Worm (Caenorhabditis elegans) whole organism, L1 larva: ENCODE data around the gene F52C12.2.

Source experiments
- F16B12.6 ChIP-seq: fragments of 150-350 bp; optimal IDR thresholded peaks from 2 replicates; lab custom pipeline; 2014; ENCODE audit warnings: missing biosample characterization, missing genetic modification characterization
- Y116A8C.19 ChIP-seq: sonication (generic microtip); optimal IDR thresholded peaks from 2 replicates; lab custom pipeline; 2016; ENCODE audit warnings: missing compliant biosample characterization, missing genetic modification characterization, borderline replicate concordance
- ceh-63 ChIP-seq: fragments of 200-800 bp; sonication (Bioruptor generic); optimal IDR thresholded peaks from 2 replicates; lab custom pipeline; 2018; ENCODE audit warnings: mild to moderate bottlenecking, missing genetic modification characterization, missing compliant biosample characterization
- dsc-1 ChIP-seq: sonication (generic microtip); optimal IDR thresholded peaks from 2 replicates; lab custom pipeline; 2016; ENCODE audit warnings: mild to moderate bottlenecking, missing genetic modification characterization, missing compliant biosample characterization
- efl-1 ChIP-seq, 4 experiments: fragments of 150-350 bp; optimal IDR thresholded peaks in 3 of 4; peaks in 1 of 4; 1 replicate in 1 of 4; 2 replicates in 3 of 4; lab custom pipeline; 2014; ENCODE audit warnings: missing biosample characterization in 2 of 4, missing genetic modification characterization in 2 of 4, missing genetic modification reagents in 2 of 4
- egl-13 ChIP-seq: sonication (generic microtip); optimal IDR thresholded peaks from 2 replicates; lab custom pipeline; 2016; ENCODE audit warnings: missing genotype, missing genetic modification reagents, missing genetic modification characterization, missing compliant biosample characterization
- egl-27 ChIP-seq, 2 experiments: fragments of 150-350 bp in 1 of 2; sonication (generic microtip); optimal IDR thresholded peaks; 3 replicates each; lab custom pipeline; 2017 to 2018; ENCODE audit warnings: missing biosample characterization in 2 of 2, missing genetic modification characterization in 2 of 2, missing genetic modification reagents in 2 of 2
- fkh-10 ChIP-seq: sonication (generic microtip); optimal IDR thresholded peaks from 2 replicates; lab custom pipeline; 2017; ENCODE audit warnings: missing biosample characterization, missing genetic modification reagents, missing genetic modification characterization
- fkh-8 ChIP-seq: sonication (generic microtip); optimal IDR thresholded peaks from 2 replicates; lab custom pipeline; 2016; ENCODE audit warnings: mild to moderate bottlenecking, missing genetic modification characterization, missing compliant biosample characterization
- fos-1 ChIP-seq: fragments of 150-350 bp; optimal IDR thresholded peaks from 2 replicates; lab custom pipeline; 2014; ENCODE audit warnings: missing biosample characterization, missing genetic modification characterization
- hlh-17 ChIP-seq: fragments of 200-800 bp; sonication (Bioruptor generic); optimal IDR thresholded peaks from 2 replicates; lab custom pipeline; 2018; ENCODE audit warnings: missing genetic modification characterization, mild to moderate bottlenecking, missing compliant biosample characterization, moderate library complexity, borderline replicate concordance
- irx-1 ChIP-seq: sonication (generic microtip); optimal IDR thresholded peaks from 2 replicates; lab custom pipeline; 2016; ENCODE audit warnings: missing genetic modification characterization, missing compliant biosample characterization
- isw-1 ChIP-seq: fragments of 200-800 bp; sonication (Bioruptor generic); IDR thresholded peaks from 2 replicates; pipeline ENCODE4 v1.3.6; 2022; ENCODE audit warnings: missing genetic modification characterization, missing compliant biosample characterization
- lin-14 ChIP-seq: fragments of 200-800 bp; sonication (Bioruptor generic); optimal IDR thresholded peaks from 2 replicates; lab custom pipeline; 2018; ENCODE audit warnings: mild to moderate bottlenecking, missing genetic modification characterization, moderate library complexity, missing compliant biosample characterization
- lin-15B ChIP-seq: fragments of 150-350 bp; sonication (generic microtip); optimal IDR thresholded peaks from 3 replicates; lab custom pipeline; 2014; ENCODE audit warnings: missing biosample characterization, missing genetic modification characterization
- lin-39 ChIP-seq: fragments of 150-350 bp; optimal IDR thresholded peaks from 2 replicates; lab custom pipeline; 2014; ENCODE audit warnings: missing biosample characterization, missing genetic modification reagents, missing genetic modification characterization
- nhr-11 ChIP-seq: fragments of 150-350 bp; optimal IDR thresholded peaks from 2 replicates; lab custom pipeline; 2014; ENCODE audit warnings: missing biosample characterization, missing genetic modification characterization
- nhr-12 ChIP-seq: sonication (generic microtip); optimal IDR thresholded peaks from 2 replicates; lab custom pipeline; 2017; ENCODE audit warnings: missing biosample characterization, missing genetic modification characterization
- nhr-237 ChIP-seq: fragments of 150-350 bp; optimal IDR thresholded peaks from 2 replicates; lab custom pipeline; 2014; ENCODE audit warnings: missing biosample characterization, missing genetic modification characterization
- nhr-28 ChIP-seq: fragments of 150-350 bp; optimal IDR thresholded peaks from 2 replicates; lab custom pipeline; 2014; ENCODE audit warnings: missing biosample characterization, missing genetic modification characterization
- nhr-71 ChIP-seq: sonication (generic microtip); optimal IDR thresholded peaks from 2 replicates; lab custom pipeline; 2016; ENCODE audit warnings: mild to moderate bottlenecking, missing genetic modification characterization, moderate library complexity, missing compliant biosample characterization
- nhr-76 ChIP-seq: sonication (generic microtip); optimal IDR thresholded peaks from 2 replicates; lab custom pipeline; 2017; ENCODE audit warnings: missing biosample characterization, missing genetic modification characterization
- pag-3 ChIP-seq: sonication (generic microtip); optimal IDR thresholded peaks from 2 replicates; lab custom pipeline; 2017; ENCODE audit warnings: missing genetic modification characterization, mild to moderate bottlenecking, missing compliant biosample characterization, antibody characterized with exemption, borderline replicate concordance; ENCODE audit not compliant: insufficient read depth
- sox-4 ChIP-seq: sonication (generic microtip); optimal IDR thresholded peaks from 2 replicates; lab custom pipeline; 2016; ENCODE audit warnings: missing genetic modification characterization, missing compliant biosample characterization
- sptf-1 ChIP-seq: fragments of 150-350 bp; optimal IDR thresholded peaks from 2 replicates; lab custom pipeline; 2014; ENCODE audit warnings: missing biosample characterization, missing genetic modification characterization
- sup-37 ChIP-seq: fragments of 200-800 bp; sonication (Bioruptor generic); optimal IDR thresholded peaks from 2 replicates; lab custom pipeline; 2018; ENCODE audit warnings: mild to moderate bottlenecking, missing genetic modification characterization, missing compliant biosample characterization
- tlp-1 ChIP-seq: fragments of 150-350 bp; optimal IDR thresholded peaks from 2 replicates; lab custom pipeline; 2014; ENCODE audit warnings: missing biosample characterization, missing genetic modification characterization
- unc-30 ChIP-seq: sonication (generic microtip); optimal IDR thresholded peaks from 2 replicates; lab custom pipeline; 2017; ENCODE audit warnings: missing biosample characterization, missing genetic modification characterization
- unc-86 ChIP-seq: sonication (generic microtip); optimal IDR thresholded peaks from 2 replicates; lab custom pipeline; 2016; ENCODE audit warnings: missing genetic modification characterization, missing compliant biosample characterization
- unc-98 ChIP-seq: fragments of 200-800 bp; sonication (Bioruptor generic); IDR thresholded peaks from 2 replicates; pipeline ENCODE4 v1.3.6; 2022; ENCODE audit warnings: missing genetic modification characterization, missing compliant biosample characterization
- zip-4 ChIP-seq: fragments of 200-800 bp; sonication (Bioruptor generic); optimal IDR thresholded peaks from 2 replicates; lab custom pipeline; 2018; ENCODE audit warnings: mild to moderate bottlenecking, missing genetic modification characterization, moderate library complexity, missing compliant biosample characterization
- ztf-4 ChIP-seq: fragments of 150-350 bp; optimal IDR thresholded peaks from 2 replicates; lab custom pipeline; 2014; ENCODE audit warnings: missing biosample characterization, missing genetic modification characterization

Gene F52C12.2

ce11 chrIV:1980961-1981446, 27.6 kb downstream of the F52C12.2 start, which contains the start of gene Y76B12C.6 (continued):
- TF ChIP-seq ztf-4 (tag; lab: Kevin White, UChicago) (no peak), sox-4 (tag; lab: Kevin White, UChicago) (no peak), pag-3 (no peak)
- TF ChIP-seq, all 84 proteins: peak for 9

- TF ChIP-seq efl-1 (optimal IDR thresholded peaks at IDR 0.05; lab: Kevin White, UChicago), result no peak
- TF ChIP-seq efl-1 (GFP tag; optimal IDR thresholded peaks at IDR 0.05 in 1 of 2; lab: Kevin White, UChicago), result peak in 1 of 2 experiments; percentile 49
- TF ChIP-seq fos-1 (tag; lab: Kevin White, UChicago), result no peak
- TF ChIP-seq isw-1 (GFP tag; lab: Robert Waterston, UW), result no peak
Observed at ce11 chrIV:1990843-1991339, 37.5 kb downstream of the F52C12.2 start.

- TF ChIP-seq lin-15B (tag; lab: Kevin White, UChicago), result no peak
- no peak for TF ChIP-seq unc-86 (tag; lab: Kevin White, UChicago)
- TF ChIP-seq fkh-8 (tag; lab: Kevin White, UChicago), result no peak
- no peak for TF ChIP-seq egl-27 (tag; optimal IDR thresholded peaks at IDR 0.05; lab: Kevin White, UChicago)
- no peak for TF ChIP-seq nhr-11
- TF ChIP-seq ztf-4 (tag; lab: Kevin White, UChicago), result no peak
- no peak for TF ChIP-seq hlh-17 (GFP tag; lab: Kevin White, UChicago)
Observed at ce11 chrIV:1992789-1993188, 39.4 kb downstream of the F52C12.2 start, which contains the start of gene xpc-1. xpc-1 (plus strand) TSS chrIV:1993089.

ce11 chrIV:1997762-1998161, 44.4 kb downstream of the F52C12.2 start:
- TF ChIP-seq lin-39 (tag; lab: Kevin White, UChicago) (no peak), lin-15B (tag; lab: Kevin White, UChicago) (no peak), ceh-63 (no peak), unc-98 (GFP tag; lab: Robert Waterston, UW) (no peak), nhr-71 (tag; lab: Kevin White, UChicago) (no peak), irx-1 (tag; lab: Kevin White, UChicago) (no peak), nhr-11 (no peak), lin-14 (no peak), egl-13 (tag; lab: Kevin White, UChicago) (no peak), zip-4 (GFP tag; lab: Kevin White, UChicago) (no peak), F16B12.6 (tag; lab: Kevin White, UChicago) (no peak), sup-37 (GFP tag; lab: Kevin White, UChicago) (no peak), sptf-1 (tag; lab: Kevin White, UChicago) (no peak), isw-1 (GFP tag; lab: Robert Waterston, UW) (no peak), nhr-237 (tag; lab: Kevin White, UChicago) (no peak), Y116A8C.19 (tag; lab: Kevin White, UChicago) (no peak), nhr-12 (no peak)

DNA sequence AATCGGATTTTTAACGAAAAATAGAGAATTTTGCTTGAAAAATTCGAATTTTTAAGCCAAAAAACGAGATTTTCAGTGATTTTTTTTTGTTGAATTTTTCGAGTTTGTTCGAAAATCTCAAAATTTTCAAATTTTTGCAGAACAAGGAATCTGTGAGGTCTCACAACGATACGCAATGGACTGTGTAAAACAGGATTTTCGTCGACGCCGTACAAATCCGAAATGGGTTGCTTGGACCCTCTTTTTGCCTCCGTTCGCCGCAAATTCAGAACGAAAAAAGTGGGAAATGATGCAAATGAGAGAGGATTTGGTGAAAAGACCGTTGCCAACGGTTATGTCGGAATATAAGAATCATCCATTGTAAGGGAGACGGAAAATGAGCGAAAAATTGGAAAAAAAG, 48.9 kb downstream of the F52C12.2 start:
- TF ChIP-seq nhr-28 (tag; lab: Kevin White, UChicago) (no peak), fkh-10 (no peak), nhr-76 (tag; lab: Kevin White, UChicago) (no peak), efl-1 (optimal IDR thresholded peaks at IDR 0.05; lab: Kevin White, UChicago) (no peak), efl-1 (GFP tag; optimal IDR thresholded peaks at IDR 0.05 in 1 of 2; lab: Kevin White, UChicago) (peak in 1 of 2 experiments; percentile 90), unc-30 (tag; lab: Kevin White, UChicago) (no peak), dsc-1 (tag; lab: Kevin White, UChicago) (no peak), tlp-1 (tag; lab: Kevin White, UChicago) (no peak)
